Worm (Caenorhabditis elegans): ENCODE data around the gene irld-4.

DNA sequence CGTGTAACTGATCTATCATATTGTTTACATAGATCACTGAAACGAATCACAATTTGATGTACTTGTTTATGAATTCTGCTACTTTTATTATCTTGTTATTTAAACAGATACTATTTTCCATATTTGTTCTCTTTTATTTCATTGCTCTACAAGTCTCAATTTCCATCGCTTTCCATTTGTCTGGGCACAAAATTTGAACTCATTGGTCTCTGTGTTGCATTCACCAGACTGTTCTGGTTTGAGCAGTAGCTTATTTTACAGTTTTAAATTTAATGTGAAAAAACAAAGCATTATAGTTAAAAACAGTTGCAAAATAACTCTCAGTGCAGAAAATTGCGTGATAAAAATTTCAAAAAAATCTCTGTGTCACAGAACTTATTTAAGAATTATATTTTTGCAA is 45.3 kb upstream of the irld-4 start:
- TF ChIP-seq tab-1 (GFP tag; IDR thresholded peaks at IDR 0.05) (no peak), flt-1 (GFP tag; IDR thresholded peaks at IDR 0.05) (no peak), T22C8.4 (GFP tag; IDR thresholded peaks at IDR 0.05) (no peak), med-1 (GFP tag; optimal IDR thresholded peaks at IDR 0.05; ENCODE audit: insufficient read depth) (no peak), ref-1 (GFP tag; conservative IDR thresholded peaks at IDR 0.05) (no peak), ztf-23 (GFP tag; IDR thresholded peaks at IDR 0.05) (no peak), cog-1 (tag; optimal IDR thresholded peaks at IDR 0.05) (no peak)
